Fruit fly (Drosophila melanogaster) whole organism, embryonic: ENCODE results near the gene dmrt93B.

Experiments
- Atf-2 ChIP-seq: fragments of 200-800 bp; sonication (Bioruptor generic); optimal IDR thresholded peaks from 2 replicates; lab custom pipeline; 2016; ENCODE audit warnings: missing biosample characterization, missing genetic modification characterization
- Atf3 ChIP-seq: fragments of 200-800 bp; sonication (Bioruptor generic); optimal IDR thresholded peaks from 3 replicates; lab custom pipeline; 2016; ENCODE audit warnings: missing biosample characterization, missing genetic modification characterization
- Atf6 ChIP-seq: fragments of 200-800 bp; sonication (Bioruptor generic); IDR thresholded peaks from 2 replicates; pipeline ENCODE4 v1.3.6; 2022; ENCODE audit warnings: missing biosample characterization, missing genetic modification characterization
- Blimp-1 ChIP-seq: fragments of 200-800 bp; sonication (Bioruptor generic); optimal IDR thresholded peaks from 3 replicates; lab custom pipeline; 2018; ENCODE audit warnings: missing biosample characterization, missing genetic modification characterization, mild to moderate bottlenecking, moderate library complexity, missing genetic modification reagents
- CG11504 ChIP-seq: fragments of 200-800 bp; sonication (Bioruptor generic); optimal IDR thresholded peaks from 3 replicates; lab custom pipeline; 2019; ENCODE audit warnings: missing biosample characterization, mild to moderate bottlenecking, missing genetic modification characterization, moderate library complexity
- CG13775 ChIP-seq: fragments of 200-800 bp; sonication (Bioruptor generic); optimal IDR thresholded peaks from 3 replicates; lab custom pipeline; 2017; ENCODE audit warnings: missing biosample characterization, mild to moderate bottlenecking, missing genetic modification characterization
- CG14050 ChIP-seq: fragments of 200-800 bp; sonication (Bioruptor generic); IDR thresholded peaks from 3 replicates; pipeline ENCODE4 v1.3.6; 2022; ENCODE audit warnings: missing biosample characterization, missing genetic modification characterization
- CG14667 ChIP-seq: fragments of 200-800 bp; sonication (Bioruptor generic); IDR thresholded peaks from 2 replicates; pipeline ENCODE4 v1.3.6; 2022; ENCODE audit warnings: missing biosample characterization, missing genetic modification characterization
- CG15073 ChIP-seq: fragments of 200-800 bp; sonication (Bioruptor generic); optimal IDR thresholded peaks from 2 replicates; lab custom pipeline; 2016; ENCODE audit warnings: missing biosample characterization, missing genetic modification characterization
- CG1602 ChIP-seq: fragments of 200-800 bp; sonication (Bioruptor generic); optimal IDR thresholded peaks from 3 replicates; lab custom pipeline; 2016; ENCODE audit warnings: missing biosample characterization, missing genetic modification characterization
- CG18011 ChIP-seq: fragments of 200-800 bp; sonication (Bioruptor generic); optimal IDR thresholded peaks from 2 replicates; lab custom pipeline; 2017; ENCODE audit warnings: missing biosample characterization, missing genetic modification characterization, mild to moderate bottlenecking, moderate library complexity, missing genotype
- CG18764 ChIP-seq: fragments of 200-800 bp; sonication (Bioruptor generic); optimal IDR thresholded peaks from 3 replicates; lab custom pipeline; 2016; ENCODE audit warnings: missing biosample characterization, missing genetic modification characterization
- CG30020 ChIP-seq: fragments of 200-800 bp; optimal IDR thresholded peaks from 2 replicates; lab custom pipeline; 2019; ENCODE audit warnings: missing biosample characterization, mild to moderate bottlenecking, missing genetic modification characterization, moderate library complexity
- CG33213 ChIP-seq: fragments of 200-800 bp; sonication (Bioruptor generic); optimal IDR thresholded peaks from 3 replicates; lab custom pipeline; 2016; ENCODE audit warnings: missing biosample characterization, missing genetic modification characterization
- CG3407 ChIP-seq: fragments of 200-800 bp; sonication (Bioruptor generic); optimal IDR thresholded peaks from 2 replicates; lab custom pipeline; 2018; ENCODE audit warnings: missing biosample characterization, mild to moderate bottlenecking, missing genetic modification characterization
- CG5245 ChIP-seq: fragments of 200-800 bp; sonication (Bioruptor generic); optimal IDR thresholded peaks from 3 replicates; lab custom pipeline; 2016; ENCODE audit warnings: missing biosample characterization, missing genetic modification characterization
- CG6254 ChIP-seq: fragments of 200-800 bp; sonication (Bioruptor generic); optimal IDR thresholded peaks from 3 replicates; lab custom pipeline; 2017; ENCODE audit warnings: mild to moderate bottlenecking, missing biosample characterization, missing genetic modification reagents, missing genetic modification characterization
- CG7271 ChIP-seq: fragments of 200-800 bp; sonication (Bioruptor generic); optimal IDR thresholded peaks from 2 replicates; lab custom pipeline; 2018; ENCODE audit warnings: missing biosample characterization, mild to moderate bottlenecking, missing genetic modification characterization, moderate library complexity
- CG7963 ChIP-seq: fragments of 200-800 bp; sonication (Bioruptor generic); IDR thresholded peaks from 3 replicates; pipeline ENCODE4 v1.3.6; 2022; ENCODE audit warnings: missing biosample characterization, missing genetic modification characterization; ENCODE audit not compliant: partially characterized antibody
- CG7987 ChIP-seq: fragments of 200-800 bp; sonication (Bioruptor generic); optimal IDR thresholded peaks from 2 replicates; lab custom pipeline; 2018; ENCODE audit warnings: missing biosample characterization, mild to moderate bottlenecking, missing genetic modification characterization, moderate library complexity
- Dll ChIP-seq: fragments of 200-800 bp; sonication (Bioruptor generic); IDR thresholded peaks from 4 replicates; pipeline ENCODE4 v1.3.6; 2022; ENCODE audit warnings: missing biosample characterization, missing genetic modification characterization; ENCODE audit not compliant: partially characterized antibody
- Eip74EF ChIP-seq, 2 experiments: fragments of 200-800 bp in 1 of 2; fragments of >200 bp in 1 of 2; sonication (Bioruptor generic) in 1 of 2; optimal IDR thresholded peaks; 2 replicates each; lab custom pipeline; 2017 to 2019; ENCODE audit warnings: missing biosample characterization in 2 of 2, missing genetic modification characterization in 2 of 2, mild to moderate bottlenecking in 1 of 2, moderate library complexity in 1 of 2
- HHEX ChIP-seq: fragments of 200-800 bp; sonication (Bioruptor generic); optimal IDR thresholded peaks from 3 replicates; lab custom pipeline; 2017; ENCODE audit warnings: missing biosample characterization, mild to moderate bottlenecking, missing genetic modification characterization, missing genetic modification reagents
- Hmx ChIP-seq: fragments of 200-800 bp; sonication (Bioruptor generic); optimal IDR thresholded peaks from 2 replicates; lab custom pipeline; 2016; ENCODE audit warnings: missing biosample characterization, missing genetic modification characterization
- Nf-YC ChIP-seq: fragments of 200-800 bp; optimal IDR thresholded peaks from 3 replicates; lab custom pipeline; 2019; ENCODE audit warnings: missing biosample characterization, mild to moderate bottlenecking, missing genetic modification characterization, moderate library complexity
- NfI ChIP-seq: fragments of 200-800 bp; sonication (Bioruptor generic); optimal IDR thresholded peaks from 3 replicates; lab custom pipeline; 2018; ENCODE audit warnings: missing biosample characterization, mild to moderate bottlenecking, missing genetic modification characterization, moderate library complexity
- Vsx1 ChIP-seq: fragments of 200-800 bp; sonication (Bioruptor generic); optimal IDR thresholded peaks from 2 replicates; lab custom pipeline; 2017; ENCODE audit warnings: missing biosample characterization, mild to moderate bottlenecking, missing genetic modification characterization, missing genetic modification reagents
- Xrp1 ChIP-seq: fragments of 200-800 bp; sonication (Bioruptor generic); IDR thresholded peaks from 2 replicates; pipeline ENCODE4 v1.3.6; 2022; ENCODE audit warnings: missing biosample characterization, missing genetic modification characterization
- bab2 ChIP-seq: fragments of 200-800 bp; sonication (Bioruptor generic); optimal IDR thresholded peaks from 2 replicates; lab custom pipeline; 2016; ENCODE audit warnings: missing biosample characterization, missing genetic modification characterization
- bcd ChIP-seq: fragments of 200-800 bp; sonication (Bioruptor generic); optimal IDR thresholded peaks from 2 replicates; lab custom pipeline; 2017; ENCODE audit warnings: missing biosample characterization, mild to moderate bottlenecking, missing genetic modification characterization
- cas ChIP-seq: fragments of 200-800 bp; sonication (Bioruptor generic); IDR thresholded peaks from 2 replicates; pipeline ENCODE4 v1.3.6; 2022; ENCODE audit warnings: missing biosample characterization, missing genetic modification characterization
- chif ChIP-seq, 2 experiments: fragments of 200-800 bp; sonication (Bioruptor generic); optimal IDR thresholded peaks; 3 replicates each; lab custom pipeline; 2016; ENCODE audit warnings: missing biosample characterization in 2 of 2, missing genetic modification characterization in 2 of 2
- cwo ChIP-seq: fragments of 200-800 bp; sonication (Bioruptor generic); optimal IDR thresholded peaks from 3 replicates; lab custom pipeline; 2017; ENCODE audit warnings: missing biosample characterization, missing genetic modification characterization, mild to moderate bottlenecking, moderate library complexity, missing genetic modification reagents
- dm ChIP-seq: fragments of 200-800 bp; sonication (Bioruptor generic); optimal IDR thresholded peaks from 3 replicates; lab custom pipeline; 2016; ENCODE audit warnings: missing biosample characterization, missing genetic modification characterization
- emc ChIP-seq: fragments of 200-800 bp; sonication (Bioruptor generic); optimal IDR thresholded peaks from 2 replicates; lab custom pipeline; 2016; ENCODE audit warnings: missing biosample characterization, missing genetic modification characterization
- en ChIP-seq: fragments of 200-800 bp; sonication (Bioruptor generic); optimal IDR thresholded peaks from 2 replicates; lab custom pipeline; 2016; ENCODE audit warnings: missing biosample characterization, missing genetic modification characterization
- eyg ChIP-seq: fragments of 200-800 bp; sonication (Bioruptor generic); optimal IDR thresholded peaks from 3 replicates; lab custom pipeline; 2016; ENCODE audit warnings: missing biosample characterization, missing genetic modification characterization
- grau ChIP-seq: fragments of 200-800 bp; optimal IDR thresholded peaks from 3 replicates; lab custom pipeline; 2019; ENCODE audit warnings: missing biosample characterization, mild to moderate bottlenecking, missing genetic modification characterization, moderate library complexity
- inv ChIP-seq: fragments of 200-800 bp; sonication (Bioruptor generic); IDR thresholded peaks from 2 replicates; pipeline ENCODE4 v1.3.6; 2022; ENCODE audit warnings: missing biosample characterization, missing genetic modification characterization; ENCODE audit not compliant: partially characterized antibody
- shn ChIP-seq: fragments of 200-800 bp; sonication (Bioruptor generic); optimal IDR thresholded peaks from 3 replicates; lab custom pipeline; 2016; ENCODE audit warnings: missing biosample characterization, missing genetic modification characterization
- sima ChIP-seq: fragments of 200-800 bp; sonication (Bioruptor generic); optimal IDR thresholded peaks from 2 replicates; lab custom pipeline; 2016; ENCODE audit warnings: missing biosample characterization, missing genetic modification characterization
- so ChIP-seq: fragments of 200-800 bp; sonication (Bioruptor generic); IDR thresholded peaks from 3 replicates; pipeline ENCODE4 v1.3.6; 2022; ENCODE audit warnings: missing biosample characterization, missing genetic modification characterization
- tup ChIP-seq: fragments of 200-800 bp; sonication (Bioruptor generic); optimal IDR thresholded peaks from 2 replicates; lab custom pipeline; 2016; ENCODE audit warnings: missing biosample characterization, mild to moderate bottlenecking, missing genetic modification characterization, moderate library complexity
- unpg ChIP-seq: fragments of 200-800 bp; sonication (Bioruptor generic); optimal IDR thresholded peaks from 3 replicates; lab custom pipeline; 2018; ENCODE audit warnings: missing biosample characterization, mild to moderate bottlenecking, missing genetic modification characterization, moderate library complexity
- vfl ChIP-seq: fragments of 200-800 bp; sonication (Bioruptor generic); optimal IDR thresholded peaks from 2 replicates; lab custom pipeline; 2016; ENCODE audit warnings: missing biosample characterization, missing genetic modification characterization
- vnd ChIP-seq: fragments of 200-800 bp; sonication (Bioruptor generic); IDR thresholded peaks from 3 replicates; pipeline ENCODE4 v1.3.6; 2022; ENCODE audit warnings: missing biosample characterization, missing genetic modification characterization; ENCODE audit not compliant: partially characterized antibody
- wor ChIP-seq: fragments of 200-800 bp; sonication (Bioruptor generic); IDR thresholded peaks from 2 replicates; pipeline ENCODE4 v1.3.6; 2022; ENCODE audit warnings: missing biosample characterization, missing genetic modification characterization
- zen2 ChIP-seq: fragments of 200-800 bp; sonication (Bioruptor generic); IDR thresholded peaks from 3 replicates; pipeline ENCODE4 v1.3.6; 2022; ENCODE audit warnings: missing biosample characterization, missing genetic modification characterization; ENCODE audit not compliant: partially characterized antibody
- zfh2 ChIP-seq: fragments of 200-800 bp; sonication (Bioruptor generic); optimal IDR thresholded peaks from 2 replicates; lab custom pipeline; 2016; ENCODE audit warnings: missing biosample characterization, missing genetic modification characterization

The dmrt93B gene

dm6 chr3R:21111964-21112740, 38.3 kb downstream of the dmrt93B start (continued):
- TF ChIP-seq grau (tag; lab: Kevin White, UChicago) (peak; percentile 57), chif (GFP tag; optimal IDR thresholded peaks at IDR 0.05; lab: Kevin White, UChicago) (no peak), Nf-YC (tag; lab: Kevin White, UChicago) (no peak), CG7987 (GFP tag; lab: Kevin White, UChicago) (no peak), Xrp1 (GFP tag; lab: Robert Waterston, UW) (peak; percentile 7), CG1602 (GFP tag; lab: Kevin White, UChicago) (peak; percentile 28), Atf6 (GFP tag; lab: Robert Waterston, UW) (0 out of 2 replicates have a peak, but pooled peaks have one; percentile 15), Dll (GFP tag; lab: Robert Waterston, UW) (no peak), en (GFP tag; lab: Kevin White, UChicago) (no peak), CG30020 (tag; lab: Kevin White, UChicago) (no peak), cas (GFP tag; lab: Robert Waterston, UW) (no peak), Hmx (GFP tag; lab: Kevin White, UChicago) (no peak), inv (GFP tag; lab: Robert Waterston, UW) (no peak), HHEX (peak; percentile 47), shn (GFP tag; lab: Kevin White, UChicago) (peak; percentile 26), cwo (no peak), NfI (peak; percentile 41), vfl (GFP tag; lab: Kevin White, UChicago) (no peak), CG14050 (no peak), CG15073 (GFP tag; lab: Kevin White, UChicago) (no peak), Eip74EF (GFP tag; optimal IDR thresholded peaks at IDR 0.05; lab: Kevin White, UChicago) (peak; percentile 31 to 41), CG7271 (no peak), so (GFP tag; lab: Robert Waterston, UW) (peak; percentile 51; the same call in 1 of the 3 replicates), CG18764 (GFP tag; lab: Kevin White, UChicago) (no peak), unpg (GFP tag; lab: Kevin White, UChicago) (peak; percentile 24), dm (GFP tag; lab: Kevin White, UChicago) (no peak), vnd (GFP tag; lab: Robert Waterston, UW) (no peak), eyg (no peak), CG11504 (tag; lab: Kevin White, UChicago) (peak; percentile 60), zen2 (GFP tag; lab: Robert Waterston, UW) (no peak), CG13775 (GFP tag; lab: Kevin White, UChicago) (peak; percentile 9), CG3407 (GFP tag; lab: Kevin White, UChicago) (no peak), wor (GFP tag; lab: Robert Waterston, UW) (no peak), CG18011 (GFP tag; lab: Kevin White, UChicago) (no peak), CG5245 (GFP tag; lab: Kevin White, UChicago) (no peak), CG14667 (GFP tag; lab: Robert Waterston, UW) (no peak), zfh2 (GFP tag; lab: Kevin White, UChicago) (no peak), bab2 (GFP tag; lab: Kevin White, UChicago) (no peak), sima (GFP tag; lab: Kevin White, UChicago) (no peak), Atf-2 (GFP tag; lab: Kevin White, UChicago) (no peak), bcd (GFP tag; lab: Kevin White, UChicago) (peak; percentile 19), tup (GFP tag; lab: Kevin White, UChicago) (no peak), Atf3 (GFP tag; lab: Kevin White, UChicago) (no peak), emc (GFP tag; lab: Kevin White, UChicago) (no peak), CG33213 (GFP tag; lab: Kevin White, UChicago) (no peak), CG7963 (GFP tag; lab: Robert Waterston, UW) (no peak), Blimp-1 (GFP tag; lab: Kevin White, UChicago) (peak; percentile 34), Vsx1 (GFP tag; lab: Kevin White, UChicago) (no peak), CG6254 (GFP tag; lab: Kevin White, UChicago) (peak; percentile 64)
